Worm (Caenorhabditis elegans): Measurements from ENCODE around the gene Y47D7A.18.

- TF ChIP-seq nhr-11 (tag; optimal IDR thresholded peaks at IDR 0.05) (no peak), nhr-28 (tag; optimal IDR thresholded peaks at IDR 0.05) (no peak), ceh-62 (tag; optimal IDR thresholded peaks at IDR 0.05) (no peak), daf-8 (GFP tag; IDR thresholded peaks at IDR 0.05) (no peak), ZK337.2 (GFP tag; IDR thresholded peaks at IDR 0.05) (no peak), ceh-20 (GFP tag; IDR thresholded peaks at IDR 0.05) (no peak), nhr-237 (tag; optimal IDR thresholded peaks at IDR 0.05) (no peak), nhr-76 (tag; optimal IDR thresholded peaks at IDR 0.05) (no peak), ces-1 (GFP tag; optimal IDR thresholded peaks at IDR 0.05) (no peak), madf-9 (GFP tag; conservative IDR thresholded peaks at IDR 0.05) (no peak)
Measured at ce11 chrV:4401865-4402264, 14.7 kb downstream of the Y47D7A.18 start, which contains the start of gene F13A2.5.
